Fruit fly (Drosophila melanogaster) whole organism, embryonic: ENCODE data around the gene CG5386.

Experiments
- Ada2b ChIP-seq: fragments of 200-800 bp; sonication (Bioruptor generic); IDR thresholded peaks from 2 replicates; pipeline ENCODE4 v1.3.6; 2022; ENCODE audit warnings: missing biosample characterization, missing genetic modification characterization
- CG10431 ChIP-seq: fragments of 200-800 bp; sonication (Bioruptor generic); optimal IDR thresholded peaks from 3 replicates; lab custom pipeline; 2018; ENCODE audit warnings: missing biosample characterization, mild to moderate bottlenecking, missing genetic modification characterization
- CG11093 ChIP-seq: fragments of 200-800 bp; sonication (Bioruptor generic); IDR thresholded peaks from 3 replicates; pipeline ENCODE4 v1.3.6; 2022; ENCODE audit warnings: missing biosample characterization, missing genetic modification characterization
- CG12155 ChIP-seq: fragments of 200-800 bp; sonication (Bioruptor generic); optimal IDR thresholded peaks from 3 replicates; lab custom pipeline; 2016; ENCODE audit warnings: missing biosample characterization, missing genetic modification characterization
- CG12942 ChIP-seq: fragments of 200-800 bp; sonication (Bioruptor generic); optimal IDR thresholded peaks from 3 replicates; lab custom pipeline; 2016; ENCODE audit warnings: missing biosample characterization, missing genetic modification characterization
- CG13287 ChIP-seq: fragments of 200-800 bp; sonication (Bioruptor generic); IDR thresholded peaks from 2 replicates; pipeline ENCODE4 v1.3.6; 2022; ENCODE audit warnings: missing biosample characterization, missing genetic modification characterization; ENCODE audit not compliant: partially characterized antibody
- CG15073 ChIP-seq: fragments of 200-800 bp; sonication (Bioruptor generic); optimal IDR thresholded peaks from 2 replicates; lab custom pipeline; 2016; ENCODE audit warnings: missing biosample characterization, missing genetic modification characterization
- CG15514 ChIP-seq: fragments of 200-800 bp; sonication (Bioruptor generic); optimal IDR thresholded peaks from 3 replicates; lab custom pipeline; 2017; ENCODE audit warnings: missing biosample characterization, missing genetic modification characterization, mild to moderate bottlenecking, moderate library complexity, missing genetic modification reagents
- CG1602 ChIP-seq: fragments of 200-800 bp; sonication (Bioruptor generic); optimal IDR thresholded peaks from 3 replicates; lab custom pipeline; 2016; ENCODE audit warnings: missing biosample characterization, missing genetic modification characterization
- CG1603 ChIP-seq: fragments of 200-800 bp; sonication (Bioruptor generic); optimal IDR thresholded peaks from 2 replicates; lab custom pipeline; 2019; ENCODE audit warnings: missing biosample characterization, mild to moderate bottlenecking, missing genetic modification characterization, moderate library complexity
- CG18011 ChIP-seq: fragments of 200-800 bp; sonication (Bioruptor generic); optimal IDR thresholded peaks from 2 replicates; lab custom pipeline; 2017; ENCODE audit warnings: missing biosample characterization, missing genetic modification characterization, mild to moderate bottlenecking, moderate library complexity, missing genotype
- CG31224 ChIP-seq: fragments of 200-800 bp; sonication (Bioruptor generic); IDR thresholded peaks from 2 replicates; pipeline ENCODE4 v1.3.6; 2022; ENCODE audit warnings: missing biosample characterization, missing genetic modification characterization
- CG32772 ChIP-seq: fragments of 200-800 bp; sonication (Bioruptor generic); IDR thresholded peaks from 2 replicates; pipeline ENCODE4 v1.3.6; 2022; ENCODE audit warnings: missing biosample characterization, missing genetic modification characterization
- CG4328 ChIP-seq: fragments of 200-800 bp; sonication (Bioruptor generic); optimal IDR thresholded peaks from 3 replicates; lab custom pipeline; 2017; ENCODE audit warnings: missing biosample characterization, missing genetic modification reagents, missing genetic modification characterization
- CG4617 ChIP-seq: fragments of 200-800 bp; sonication (Bioruptor generic); optimal IDR thresholded peaks from 3 replicates; lab custom pipeline; 2016; ENCODE audit warnings: missing biosample characterization, missing genetic modification characterization, borderline replicate concordance
- CG5953 ChIP-seq: fragments of 200-800 bp; sonication (Bioruptor generic); IDR thresholded peaks from 2 replicates; pipeline ENCODE4 v1.3.6; 2022; ENCODE audit warnings: missing biosample characterization, missing genetic modification characterization
- CG8388 ChIP-seq: fragments of 200-800 bp; sonication (Bioruptor generic); optimal IDR thresholded peaks from 2 replicates; lab custom pipeline; 2019; ENCODE audit warnings: missing biosample characterization, mild to moderate bottlenecking, missing genetic modification characterization, moderate library complexity
- Dll ChIP-seq: fragments of 200-800 bp; sonication (Bioruptor generic); IDR thresholded peaks from 4 replicates; pipeline ENCODE4 v1.3.6; 2022; ENCODE audit warnings: missing biosample characterization, missing genetic modification characterization; ENCODE audit not compliant: partially characterized antibody
- Dp ChIP-seq: fragments of 200-800 bp; sonication (Bioruptor generic); optimal IDR thresholded peaks from 2 replicates; lab custom pipeline; 2018; ENCODE audit warnings: missing biosample characterization, mild to moderate bottlenecking, missing genetic modification characterization, moderate library complexity
- Gsc ChIP-seq: fragments of 200-800 bp; sonication (Bioruptor generic); IDR thresholded peaks from 2 replicates; pipeline ENCODE4 v1.3.6; 2022; ENCODE audit warnings: missing biosample characterization, missing genetic modification characterization
- Hr39 ChIP-seq: fragments of >200 bp; optimal IDR thresholded peaks from 2 replicates; lab custom pipeline; 2017
- Lhr ChIP-seq: fragments of 200-800 bp; sonication (Bioruptor generic); optimal IDR thresholded peaks from 3 replicates; lab custom pipeline; 2017; ENCODE audit warnings: mild to moderate bottlenecking, missing biosample characterization, missing genetic modification reagents, missing genetic modification characterization
- MBD-R2 ChIP-seq: fragments of 200-800 bp; sonication (Bioruptor generic); IDR thresholded peaks from 2 replicates; pipeline ENCODE4 v1.3.6; 2022; ENCODE audit warnings: missing biosample characterization, missing genetic modification characterization
- MESR4 ChIP-seq: fragments of 200-800 bp; sonication (Bioruptor generic); optimal IDR thresholded peaks from 2 replicates; lab custom pipeline; 2018; ENCODE audit warnings: missing biosample characterization, mild to moderate bottlenecking, missing genetic modification characterization, moderate library complexity
- MTF-1 ChIP-seq: fragments of 200-800 bp; sonication (Bioruptor generic); optimal IDR thresholded peaks from 2 replicates; lab custom pipeline; 2018; ENCODE audit warnings: missing biosample characterization, mild to moderate bottlenecking, missing genetic modification characterization, borderline replicate concordance
- Med ChIP-seq: fragments of 200-800 bp; sonication (Bioruptor generic); peaks from one replicate; lab custom pipeline; 2016; ENCODE audit warnings: missing biosample characterization, missing genetic modification characterization, mild to moderate bottlenecking, inconsistent platforms, moderate library complexity
- YL-1 ChIP-seq: fragments of 200-800 bp; sonication (Bioruptor generic); optimal IDR thresholded peaks from 3 replicates; lab custom pipeline; 2017; ENCODE audit warnings: missing biosample characterization, mild to moderate bottlenecking, missing genetic modification characterization
- crp ChIP-seq, 2 experiments: fragments of 200-800 bp; sonication (Bioruptor generic); optimal IDR thresholded peaks; 2 replicates in 1 of 2; 3 replicates in 1 of 2; lab custom pipeline; 2017; ENCODE audit warnings: missing biosample characterization in 2 of 2, missing genetic modification characterization in 2 of 2, mild to moderate bottlenecking in 1 of 2, moderate library complexity in 1 of 2
- fd96Cb ChIP-seq: fragments of 200-800 bp; sonication (Bioruptor generic); optimal IDR thresholded peaks from 2 replicates; lab custom pipeline; 2018; ENCODE audit warnings: missing biosample characterization, mild to moderate bottlenecking, missing genetic modification characterization, moderate library complexity
- ftz-f1 ChIP-seq: fragments of 200-800 bp; sonication (Bioruptor generic); optimal IDR thresholded peaks from 2 replicates; lab custom pipeline; 2016; ENCODE audit warnings: missing biosample characterization, missing genetic modification characterization
- grau ChIP-seq: fragments of 200-800 bp; optimal IDR thresholded peaks from 3 replicates; lab custom pipeline; 2019; ENCODE audit warnings: missing biosample characterization, mild to moderate bottlenecking, missing genetic modification characterization, moderate library complexity
- her ChIP-seq: fragments of 200-800 bp; sonication (Bioruptor generic); optimal IDR thresholded peaks from 2 replicates; lab custom pipeline; 2016; ENCODE audit warnings: missing biosample characterization, missing genetic modification characterization
- ken ChIP-seq: fragments of 200-800 bp; sonication (Bioruptor generic); IDR thresholded peaks from 3 replicates; pipeline ENCODE4 v1.3.6; 2022; ENCODE audit warnings: missing biosample characterization, missing genetic modification characterization
- lbe ChIP-seq: fragments of 200-800 bp; sonication (Bioruptor generic); optimal IDR thresholded peaks from 2 replicates; lab custom pipeline; 2016; ENCODE audit warnings: missing biosample characterization, mild to moderate bottlenecking, missing genetic modification characterization
- lola ChIP-seq, 3 experiments: fragments of >200 bp in 2 of 3; fragments of 200-800 bp in 1 of 3; sonication (Bioruptor generic) in 1 of 3; optimal IDR thresholded peaks; 2 replicates each; lab custom pipeline; 2017 to 2019; ENCODE audit warnings: missing biosample characterization in 3 of 3, missing genetic modification characterization in 3 of 3, mild to moderate bottlenecking in 1 of 3, moderate library complexity in 1 of 3
- lov ChIP-seq, 2 experiments: fragments of 200-800 bp in 1 of 2; fragments of >200 bp in 1 of 2; sonication (Bioruptor generic) in 1 of 2; IDR thresholded peaks in 1 of 2; optimal IDR thresholded peaks in 1 of 2; 2 replicates in 1 of 2; 3 replicates in 1 of 2; pipeline versions ENCODE4 v1.3.6 to Lab custom; 2017 to 2022; ENCODE audit warnings: missing biosample characterization in 1 of 2, missing genetic modification characterization in 1 of 2
- nom ChIP-seq: fragments of 200-800 bp; sonication (Bioruptor generic); optimal IDR thresholded peaks from 2 replicates; lab custom pipeline; 2017; ENCODE audit warnings: missing biosample characterization, missing genetic modification characterization, mild to moderate bottlenecking, moderate library complexity, missing genetic modification reagents
- pan ChIP-seq, 4 experiments: fragments of >200 bp in 3 of 4; fragments of 200-800 bp in 1 of 4; sonication (Bioruptor generic) in 1 of 4; optimal IDR thresholded peaks in 3 of 4; IDR thresholded peaks in 1 of 4; 2 replicates each; pipeline versions ENCODE4 v1.3.6 to Lab custom; 2017 to 2022; ENCODE audit warnings: missing biosample characterization in 2 of 4, missing genetic modification characterization in 2 of 4, mixed read lengths in 1 of 4
- row ChIP-seq: fragments of 200-800 bp; sonication (Bioruptor generic); IDR thresholded peaks from 3 replicates; pipeline ENCODE4 v1.3.6; 2022; ENCODE audit warnings: missing biosample characterization, missing genetic modification characterization
- tll ChIP-seq, 2 experiments: fragments of 200-800 bp in 1 of 2; fragments of >200 bp in 1 of 2; sonication (Bioruptor generic) in 1 of 2; optimal IDR thresholded peaks; 2 replicates each; lab custom pipeline; 2017 to 2019; ENCODE audit warnings: missing biosample characterization in 2 of 2, missing genetic modification characterization in 2 of 2, mild to moderate bottlenecking in 1 of 2, moderate library complexity in 1 of 2

The CG5386 gene

DNA sequence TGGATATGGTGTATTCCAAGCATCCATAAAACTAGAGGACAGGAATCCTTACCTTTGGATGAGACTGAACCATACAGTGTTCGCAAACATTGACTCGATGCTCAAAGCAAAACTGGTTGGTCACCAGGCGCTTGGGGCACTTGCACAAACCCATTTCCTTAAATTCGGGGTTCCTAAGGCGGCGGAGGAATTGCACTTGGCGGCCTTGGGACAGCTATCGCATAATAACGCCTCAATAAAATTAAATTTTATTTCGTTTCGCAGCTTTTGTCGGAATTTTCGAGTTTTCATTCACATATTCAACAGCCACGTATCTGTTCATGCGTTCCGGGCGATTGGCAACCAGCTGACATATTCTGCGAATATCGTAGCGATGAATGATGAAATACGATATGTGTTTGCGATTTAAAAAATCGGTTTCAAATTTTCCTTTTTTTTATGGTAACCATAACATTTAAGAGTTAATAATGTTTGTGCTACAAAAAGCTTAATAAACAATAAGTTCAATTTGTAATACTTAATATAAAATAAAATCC, 23.7 kb upstream of the CG5386 start, which contains the start of gene CG5382 (continued):
- TF ChIP-seq lov (optimal IDR thresholded peaks at IDR 0.05; lab: Kevin White, UChicago) (no peak), lov (GFP tag; IDR thresholded peaks at IDR 0.05; lab: Robert Waterston, UW) (no peak), her (no peak), Dll (GFP tag; lab: Robert Waterston, UW) (0 out of 4 replicates have a peak, but pooled peaks have one; percentile 26), CG1602 (GFP tag; lab: Kevin White, UChicago) (no peak), CG32772 (GFP tag; lab: Robert Waterston, UW) (no peak), CG4617 (GFP tag; lab: Kevin White, UChicago) (peak; percentile 74), pan (optimal IDR thresholded peaks at IDR 0.05; lab: Kevin White, UChicago) (no peak), pan (GFP tag; optimal IDR thresholded peaks at IDR 0.05 in 1 of 2, IDR thresholded peaks at IDR 0.05 in 1 of 2) (no peak), CG5953 (GFP tag; lab: Robert Waterston, UW) (no peak), Med (GFP tag; lab: Kevin White, UChicago) (no peak), Ada2b (no peak), CG15073 (GFP tag; lab: Kevin White, UChicago) (no peak), Lhr (GFP tag; lab: Kevin White, UChicago) (no peak), lbe (GFP tag; lab: Kevin White, UChicago) (peak; percentile 18), CG8388 (no peak), MESR4 (GFP tag; lab: Kevin White, UChicago) (peak; percentile 71), lola (GFP tag; optimal IDR thresholded peaks at IDR 0.05; lab: Kevin White, UChicago) (no peak), MBD-R2 (peak; percentile 67), ken (GFP tag; lab: Robert Waterston, UW) (no peak), YL-1 (GFP tag; lab: Kevin White, UChicago) (peak; percentile 53), CG10431 (GFP tag; lab: Kevin White, UChicago) (no peak), Gsc (GFP tag; lab: Robert Waterston, UW) (no peak), ftz-f1 (GFP tag; lab: Kevin White, UChicago) (no peak), crp (GFP tag; optimal IDR thresholded peaks at IDR 0.05; lab: Kevin White, UChicago) (peak in 1 of 2 experiments; percentile 83), Hr39 (lab: Kevin White, UChicago) (no peak), MTF-1 (GFP tag; lab: Kevin White, UChicago) (no peak), Dp (peak; percentile 50), CG13287 (GFP tag; lab: Robert Waterston, UW) (peak; percentile 38; the same call in 1 of the 2 replicates), CG11093 (no peak), CG12155 (GFP tag; lab: Kevin White, UChicago) (no peak), CG1603 (tag; lab: Kevin White, UChicago) (no peak), CG12942 (GFP tag; lab: Kevin White, UChicago) (no peak), grau (tag; lab: Kevin White, UChicago) (no peak), row (GFP tag; lab: Robert Waterston, UW) (no peak; the same call in 2 of the 3 replicates), fd96Cb (tag; lab: Kevin White, UChicago) (no peak), nom (GFP tag; lab: Kevin White, UChicago) (no peak), CG15514 (GFP tag; lab: Kevin White, UChicago) (no peak), CG31224 (GFP tag; lab: Robert Waterston, UW) (no peak), CG18011 (no peak), CG4328 (GFP tag; lab: Kevin White, UChicago) (no peak), tll (GFP tag; optimal IDR thresholded peaks at IDR 0.05; lab: Kevin White, UChicago) (no peak)
